Fruit fly (Drosophila melanogaster) whole organism, prepupa: ENCODE data around the gene CG10958.

Source experiments
- Blimp-1 ChIP-seq: fragments of 200-800 bp; sonication (Bioruptor generic); optimal IDR thresholded peaks from 3 replicates; lab custom pipeline; 2017; ENCODE audit warnings: missing biosample characterization, missing genetic modification characterization, mild to moderate bottlenecking, moderate library complexity, missing genetic modification reagents
- CG10631 ChIP-seq: fragments of 200-800 bp; sonication (Bioruptor generic); optimal IDR thresholded peaks from 2 replicates; lab custom pipeline; 2016; ENCODE audit warnings: missing biosample characterization, missing genetic modification characterization
- CG6163 ChIP-seq: fragments of 200-800 bp; sonication (Bioruptor generic); IDR thresholded peaks from 3 replicates; pipeline ENCODE4 v1.3.6; 2022; ENCODE audit warnings: missing biosample characterization, missing genetic modification characterization
- CG8319 ChIP-seq: fragments of 200-800 bp; sonication (Bioruptor generic); optimal IDR thresholded peaks from 3 replicates; lab custom pipeline; 2016; ENCODE audit warnings: missing biosample characterization, missing genetic modification characterization
- CG8632 ChIP-seq: fragments of 200-800 bp; sonication (Bioruptor generic); optimal IDR thresholded peaks from 3 replicates; lab custom pipeline; 2016; ENCODE audit warnings: missing biosample characterization, missing genetic modification characterization
- Eip78C ChIP-seq: fragments of 200-800 bp; sonication (Bioruptor generic); peaks from one replicate; lab custom pipeline; 2016; ENCODE audit warnings: missing biosample characterization, missing genetic modification characterization
- Hr39 ChIP-seq: fragments of 200-800 bp; sonication (Bioruptor generic); optimal IDR thresholded peaks from 2 replicates; lab custom pipeline; 2016; ENCODE audit warnings: missing biosample characterization, missing genetic modification characterization
- Lpt ChIP-seq: fragments of 200-800 bp; sonication (Bioruptor generic); optimal IDR thresholded peaks from 3 replicates; lab custom pipeline; 2016; ENCODE audit warnings: missing biosample characterization, missing genetic modification characterization
- Met ChIP-seq: fragments of 200-800 bp; sonication (Bioruptor generic); optimal IDR thresholded peaks from 3 replicates; lab custom pipeline; 2016; ENCODE audit warnings: missing biosample characterization, missing genetic modification characterization
- Sox102F ChIP-seq: fragments of 200-800 bp; sonication (Bioruptor generic); optimal IDR thresholded peaks from 2 replicates; lab custom pipeline; 2016; ENCODE audit warnings: missing biosample characterization, mild to moderate bottlenecking, missing genetic modification characterization
- dac ChIP-seq: fragments of 200-800 bp; sonication (Bioruptor generic); optimal IDR thresholded peaks from 2 replicates; lab custom pipeline; 2017; ENCODE audit warnings: missing biosample characterization, mild to moderate bottlenecking, missing genetic modification characterization
- net ChIP-seq: fragments of 200-800 bp; sonication (Bioruptor generic); optimal IDR thresholded peaks from 3 replicates; lab custom pipeline; 2016; ENCODE audit warnings: missing biosample characterization, missing genetic modification characterization
- ss ChIP-seq, 2 experiments: fragments of 200-800 bp; sonication (Bioruptor generic); optimal IDR thresholded peaks; 2 replicates in 1 of 2; 3 replicates in 1 of 2; lab custom pipeline; 2017 to 2018; ENCODE audit warnings: mild to moderate bottlenecking in 2 of 2, missing biosample characterization in 2 of 2, missing genetic modification characterization in 2 of 2, moderate library complexity in 1 of 2
- vri ChIP-seq: fragments of 200-800 bp; sonication (Bioruptor generic); optimal IDR thresholded peaks from 3 replicates; lab custom pipeline; 2016; ENCODE audit warnings: missing biosample characterization, mild to moderate bottlenecking, missing genetic modification characterization

- no peak for TF ChIP-seq dac (GFP tag; lab: Kevin White, UChicago)
- TF ChIP-seq Lpt (GFP tag; lab: Kevin White, UChicago) = no peak
- no peak for TF ChIP-seq Blimp-1 (GFP tag; lab: Kevin White, UChicago)
- TF ChIP-seq Eip78C = no peak
- TF ChIP-seq net (GFP tag; lab: Kevin White, UChicago) = no peak
- no peak for TF ChIP-seq ss (GFP tag; optimal IDR thresholded peaks at IDR 0.05; lab: Kevin White, UChicago)
- no peak for TF ChIP-seq CG10631 (GFP tag; lab: Kevin White, UChicago)
- TF ChIP-seq Hr39 (GFP tag; lab: Kevin White, UChicago) = no peak
- no peak for TF ChIP-seq Sox102F (GFP tag; lab: Kevin White, UChicago)
- TF ChIP-seq CG6163 (GFP tag; lab: Robert Waterston, UW) = no peak
- no peak for TF ChIP-seq Met (GFP tag; lab: Kevin White, UChicago)
- TF ChIP-seq CG8319 = no peak
- TF ChIP-seq vri (GFP tag; lab: Kevin White, UChicago) = no peak
- TF ChIP-seq CG8632 (GFP tag; lab: Kevin White, UChicago) = no peak
Observed at dm6 chrX:8170166-8170565, 38.1 kb downstream of the CG10958 start, which contains the start of gene CG2278.
